Fruit fly (Drosophila melanogaster) whole organism, embryonic: ENCODE data around the gene CG6163.

ENCODE experiments used
- ATbp ChIP-seq: fragments of 200-800 bp; sonication (Bioruptor generic); optimal IDR thresholded peaks from 2 replicates; lab custom pipeline; 2017; ENCODE audit warnings: missing biosample characterization, mild to moderate bottlenecking, missing genetic modification characterization, missing genetic modification reagents
- Asciz ChIP-seq: fragments of 200-800 bp; sonication (Bioruptor generic); optimal IDR thresholded peaks from 2 replicates; lab custom pipeline; 2017; ENCODE audit warnings: missing biosample characterization, mild to moderate bottlenecking, missing genetic modification characterization, missing genetic modification reagents
- Bgb ChIP-seq: fragments of 200-800 bp; sonication (Bioruptor generic); IDR thresholded peaks from 2 replicates; pipeline ENCODE4 v1.3.6; 2022; ENCODE audit warnings: missing biosample characterization, missing genetic modification characterization; ENCODE audit not compliant: partially characterized antibody
- CG12391 ChIP-seq: fragments of 200-800 bp; sonication (Bioruptor generic); optimal IDR thresholded peaks from 3 replicates; lab custom pipeline; 2018; ENCODE audit warnings: missing biosample characterization, mild to moderate bottlenecking, missing genetic modification characterization, moderate library complexity
- CG12744 ChIP-seq: fragments of 200-800 bp; sonication (Bioruptor generic); optimal IDR thresholded peaks from 2 replicates; lab custom pipeline; 2016; ENCODE audit warnings: missing biosample characterization, missing genetic modification characterization
- CG1832 ChIP-seq: fragments of 200-800 bp; sonication (Bioruptor generic); optimal IDR thresholded peaks from 2 replicates; lab custom pipeline; 2017; ENCODE audit warnings: missing biosample characterization, mild to moderate bottlenecking, missing genetic modification characterization, inconsistent platforms
- CG2129 ChIP-seq: fragments of 200-800 bp; sonication (Bioruptor generic); IDR thresholded peaks from 2 replicates; pipeline ENCODE4 v1.3.6; 2022; ENCODE audit warnings: missing biosample characterization, missing genetic modification characterization; ENCODE audit not compliant: partially characterized antibody
- CG30431 ChIP-seq: fragments of 200-800 bp; sonication (Bioruptor generic); optimal IDR thresholded peaks from 2 replicates; lab custom pipeline; 2017; ENCODE audit warnings: missing biosample characterization, missing genetic modification characterization
- CG31441 ChIP-seq: fragments of 200-800 bp; sonication (Bioruptor generic); IDR thresholded peaks from 2 replicates; pipeline ENCODE4 v1.3.6; 2022; ENCODE audit warnings: missing biosample characterization, missing genetic modification characterization
- CG3163 ChIP-seq: fragments of 200-800 bp; sonication (Bioruptor generic); optimal IDR thresholded peaks from 3 replicates; lab custom pipeline; 2016; ENCODE audit warnings: missing biosample characterization, missing genetic modification characterization
- CG3847 ChIP-seq: fragments of 200-800 bp; sonication (Bioruptor generic); IDR thresholded peaks from 2 replicates; pipeline ENCODE4 v1.3.6; 2022; ENCODE audit warnings: missing biosample characterization, missing genetic modification characterization
- CG4424 ChIP-seq: fragments of 200-800 bp; sonication (Bioruptor generic); optimal IDR thresholded peaks from 3 replicates; lab custom pipeline; 2016; ENCODE audit warnings: missing biosample characterization, missing genetic modification characterization
- CG4820 ChIP-seq: fragments of 200-800 bp; sonication (Bioruptor generic); optimal IDR thresholded peaks from 3 replicates; lab custom pipeline; 2016; ENCODE audit warnings: missing biosample characterization, missing genetic modification characterization
- CG6254 ChIP-seq: fragments of 200-800 bp; sonication (Bioruptor generic); optimal IDR thresholded peaks from 3 replicates; lab custom pipeline; 2017; ENCODE audit warnings: mild to moderate bottlenecking, missing biosample characterization, missing genetic modification reagents, missing genetic modification characterization
- CG6654 ChIP-seq: fragments of 200-800 bp; sonication (Bioruptor generic); optimal IDR thresholded peaks from 2 replicates; lab custom pipeline; 2017; ENCODE audit warnings: missing biosample characterization, mild to moderate bottlenecking, missing genetic modification characterization
- CG7839 ChIP-seq: fragments of 200-800 bp; sonication (Bioruptor generic); optimal IDR thresholded peaks from 3 replicates; lab custom pipeline; 2018; ENCODE audit warnings: missing biosample characterization, mild to moderate bottlenecking, missing genetic modification characterization, moderate library complexity
- CG7928 ChIP-seq: fragments of 200-800 bp; sonication (Bioruptor generic); optimal IDR thresholded peaks from 2 replicates; lab custom pipeline; 2017; ENCODE audit warnings: missing biosample characterization, mild to moderate bottlenecking, missing genetic modification characterization
- CoRest ChIP-seq: fragments of 200-800 bp; sonication (Bioruptor generic); optimal IDR thresholded peaks from 3 replicates; lab custom pipeline; 2018; ENCODE audit warnings: missing biosample characterization, mild to moderate bottlenecking, missing genetic modification characterization, moderate library complexity
- Ets97D ChIP-seq: fragments of 200-800 bp; sonication (Bioruptor generic); optimal IDR thresholded peaks from 3 replicates; lab custom pipeline; 2016; ENCODE audit warnings: missing biosample characterization, missing genetic modification characterization
- HLH54F ChIP-seq: fragments of 200-800 bp; sonication (Bioruptor generic); optimal IDR thresholded peaks from 3 replicates; lab custom pipeline; 2016; ENCODE audit warnings: missing biosample characterization, missing genetic modification characterization
- Hand ChIP-seq: fragments of 200-800 bp; sonication (Bioruptor generic); optimal IDR thresholded peaks from 2 replicates; lab custom pipeline; 2017; ENCODE audit warnings: mild to moderate bottlenecking, missing biosample characterization, missing genetic modification reagents, missing genetic modification characterization
- Hr78 ChIP-seq, 2 experiments: fragments of 200-800 bp in 1 of 2; fragments of >200 bp in 1 of 2; sonication (Bioruptor generic) in 1 of 2; optimal IDR thresholded peaks; 2 replicates each; lab custom pipeline; 2017 to 2019; ENCODE audit warnings: missing biosample characterization in 2 of 2, missing genetic modification characterization in 2 of 2, mild to moderate bottlenecking in 1 of 2, moderate library complexity in 1 of 2
- Meics ChIP-seq: fragments of 200-800 bp; sonication (Bioruptor generic); optimal IDR thresholded peaks from 2 replicates; lab custom pipeline; 2017; ENCODE audit warnings: missing biosample characterization, mild to moderate bottlenecking, missing genetic modification characterization
- NfI ChIP-seq: fragments of 200-800 bp; sonication (Bioruptor generic); optimal IDR thresholded peaks from 3 replicates; lab custom pipeline; 2018; ENCODE audit warnings: missing biosample characterization, mild to moderate bottlenecking, missing genetic modification characterization, moderate library complexity
- Pdp1 ChIP-seq, 2 experiments: fragments of 200-800 bp; sonication (Bioruptor generic); optimal IDR thresholded peaks; 3 replicates each; lab custom pipeline; 2016; ENCODE audit warnings: missing biosample characterization in 2 of 2, missing genetic modification characterization in 2 of 2, mild to moderate bottlenecking in 1 of 2, moderate library complexity in 1 of 2
- Ravus ChIP-seq: fragments of 200-800 bp; sonication (Bioruptor generic); IDR thresholded peaks from 2 replicates; pipeline ENCODE4 v1.3.6; 2022; ENCODE audit warnings: missing biosample characterization, missing genetic modification characterization
- Stat92E ChIP-seq, 3 experiments: fragments of >200 bp in 2 of 3; fragments of 200-800 bp in 1 of 3; sonication (Bioruptor generic) in 1 of 3; optimal IDR thresholded peaks; 2 replicates each; lab custom pipeline; 2017 to 2019; ENCODE audit warnings: missing biosample characterization in 3 of 3, missing genetic modification characterization in 3 of 3, mild to moderate bottlenecking in 1 of 3, moderate library complexity in 1 of 3
- Tbp ChIP-seq: fragments of >200 bp; optimal IDR thresholded peaks from 2 replicates; lab custom pipeline; 2018; ENCODE audit warnings: missing biosample characterization, missing genetic modification characterization
- abd-A ChIP-seq: fragments of 200-800 bp; sonication (Bioruptor generic); optimal IDR thresholded peaks from 3 replicates; lab custom pipeline; 2019; ENCODE audit warnings: missing biosample characterization, mild to moderate bottlenecking, missing genetic modification characterization, moderate library complexity
- ato ChIP-seq: fragments of 200-800 bp; sonication (Bioruptor generic); IDR thresholded peaks from 2 replicates; pipeline ENCODE4 v1.3.6; 2022; ENCODE audit warnings: missing biosample characterization, missing genetic modification characterization; ENCODE audit not compliant: partially characterized antibody
- crc ChIP-seq: fragments of 200-800 bp; sonication (Bioruptor generic); optimal IDR thresholded peaks from 2 replicates; lab custom pipeline; 2016; ENCODE audit warnings: missing biosample characterization, missing genetic modification characterization
- crol ChIP-seq: fragments of 200-800 bp; sonication (Bioruptor generic); IDR thresholded peaks from 2 replicates; pipeline ENCODE4 v1.3.6; 2022; ENCODE audit warnings: missing biosample characterization, missing genetic modification characterization
- dimm ChIP-seq: fragments of 200-800 bp; sonication (Bioruptor generic); IDR thresholded peaks from 2 replicates; pipeline ENCODE4 v1.3.6; 2022; ENCODE audit warnings: missing biosample characterization, missing genetic modification characterization
- dm ChIP-seq: fragments of 200-800 bp; sonication (Bioruptor generic); optimal IDR thresholded peaks from 3 replicates; lab custom pipeline; 2016; ENCODE audit warnings: missing biosample characterization, missing genetic modification characterization
- dmrt99B ChIP-seq: fragments of 200-800 bp; sonication (Bioruptor generic); optimal IDR thresholded peaks from 2 replicates; lab custom pipeline; 2018; ENCODE audit warnings: missing biosample characterization, mild to moderate bottlenecking, missing genetic modification characterization, moderate library complexity
- dysf ChIP-seq: fragments of 200-800 bp; sonication (Bioruptor generic); IDR thresholded peaks from 3 replicates; pipeline ENCODE4 v1.3.6; 2022; ENCODE audit warnings: missing biosample characterization, missing genetic modification characterization
- en ChIP-seq: fragments of 200-800 bp; sonication (Bioruptor generic); optimal IDR thresholded peaks from 2 replicates; lab custom pipeline; 2016; ENCODE audit warnings: missing biosample characterization, missing genetic modification characterization
- ewg ChIP-seq: fragments of 200-800 bp; sonication (Bioruptor generic); optimal IDR thresholded peaks from 3 replicates; lab custom pipeline; 2017; ENCODE audit warnings: mild to moderate bottlenecking, missing biosample characterization, missing genetic modification reagents, missing genetic modification characterization
- fd102C ChIP-seq: fragments of 200-800 bp; sonication (Bioruptor generic); optimal IDR thresholded peaks from 2 replicates; lab custom pipeline; 2018; ENCODE audit warnings: missing biosample characterization, mild to moderate bottlenecking, missing genetic modification characterization, moderate library complexity
- fru ChIP-seq: fragments of >200 bp; optimal IDR thresholded peaks from 2 replicates; lab custom pipeline; 2017
- gro ChIP-seq: fragments of 200-800 bp; sonication (Bioruptor generic); optimal IDR thresholded peaks from 2 replicates; lab custom pipeline; 2016; ENCODE audit warnings: missing biosample characterization, missing genetic modification characterization
- h ChIP-seq: fragments of >200 bp; optimal IDR thresholded peaks from 2 replicates; lab custom pipeline; 2017
- lab ChIP-seq: fragments of 200-800 bp; sonication (Bioruptor generic); optimal IDR thresholded peaks from 3 replicates; lab custom pipeline; 2017; ENCODE audit warnings: missing biosample characterization, missing genetic modification characterization, mild to moderate bottlenecking, moderate library complexity, missing genetic modification reagents
- repo ChIP-seq: fragments of 200-800 bp; sonication (Bioruptor generic); optimal IDR thresholded peaks from 2 replicates; lab custom pipeline; 2016; ENCODE audit warnings: missing biosample characterization, missing genetic modification characterization
- sens ChIP-seq: fragments of 200-800 bp; sonication (Bioruptor generic); peaks from one replicate; lab custom pipeline; 2016; ENCODE audit warnings: missing biosample characterization, missing genetic modification characterization
- wdn ChIP-seq: fragments of 200-800 bp; sonication (Bioruptor generic); IDR thresholded peaks from 2 replicates; pipeline ENCODE4 v1.3.6; 2022; ENCODE audit warnings: missing biosample characterization, missing genetic modification characterization
- wek ChIP-seq: fragments of 200-800 bp; sonication (Bioruptor generic); optimal IDR thresholded peaks from 3 replicates; lab custom pipeline; 2018; ENCODE audit warnings: missing biosample characterization, mild to moderate bottlenecking, missing genetic modification characterization, moderate library complexity

The CG6163 gene

dm6 chr3L:11328015-11328680 lies 36.5 kb downstream of the CG6163 start (continued):
- TF ChIP-seq dmrt99B (tag; lab: Kevin White, UChicago): peak; percentile 57
- no peak for TF ChIP-seq wdn (GFP tag; lab: Robert Waterston, UW)
- no peak for TF ChIP-seq crc (GFP tag; lab: Kevin White, UChicago)
- no peak for TF ChIP-seq gro (GFP tag; lab: Kevin White, UChicago)
- peak; percentile 74 for TF ChIP-seq crol (GFP tag; lab: Robert Waterston, UW)
- TF ChIP-seq HLH54F (GFP tag; lab: Kevin White, UChicago): no peak
- TF ChIP-seq en (GFP tag; lab: Kevin White, UChicago): no peak
- TF ChIP-seq Hand: no peak
- TF ChIP-seq CG6254 (GFP tag; lab: Kevin White, UChicago): peak; percentile 37
- no peak for TF ChIP-seq CG1832 (GFP tag; lab: Kevin White, UChicago)
- TF ChIP-seq CG3163 (GFP tag; lab: Kevin White, UChicago): no peak
- TF ChIP-seq Tbp (GFP tag; lab: Kevin White, UChicago): no peak
- no peak for TF ChIP-seq dm
- TF ChIP-seq CG31441 (GFP tag; lab: Robert Waterston, UW): 0 out of 2 replicates have a peak, but pooled peaks have one; percentile 11
- TF ChIP-seq abd-A (tag; lab: Kevin White, UChicago): peak; percentile 94
- TF ChIP-seq, all 482 proteins: peak for 122

DNA sequence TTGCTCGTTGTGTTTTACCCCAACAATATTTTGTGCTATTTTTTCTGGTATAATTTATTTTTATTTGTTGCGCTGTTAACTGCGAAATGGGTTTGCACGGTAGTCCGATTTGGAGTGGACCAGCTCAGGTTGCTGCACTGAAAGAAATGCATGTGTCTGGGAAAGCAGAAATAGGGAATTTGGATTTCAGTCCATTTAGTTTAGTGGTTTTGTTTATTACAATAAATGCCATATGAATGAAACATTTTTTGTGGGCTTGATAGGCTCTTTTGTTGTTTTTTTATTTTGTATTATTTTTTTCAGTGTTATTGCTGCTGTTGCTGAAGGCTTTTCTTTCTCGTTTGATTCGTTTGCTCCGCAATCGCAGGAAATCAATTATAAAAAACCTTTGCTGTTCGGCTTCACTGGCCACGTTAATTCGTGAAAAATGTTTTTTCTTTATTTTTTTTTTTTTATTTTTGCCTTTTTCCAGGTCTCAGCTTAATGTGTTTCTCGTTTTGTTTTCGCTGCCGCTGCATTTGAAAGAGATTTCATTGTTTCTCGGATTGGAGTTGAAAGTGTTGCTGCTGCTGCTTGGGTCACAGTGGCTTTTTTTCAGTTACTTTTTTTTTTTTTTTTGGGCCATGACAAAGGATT lies 38.9 kb downstream of the CG6163 start:
- TF ChIP-seq Pdp1 (GFP tag; optimal IDR thresholded peaks at IDR 0.05; lab: Kevin White, UChicago): peak; percentile 70 to 76
- peak; percentile 24 for TF ChIP-seq wek (GFP tag; lab: Kevin White, UChicago)
- TF ChIP-seq CG3847 (GFP tag; lab: Robert Waterston, UW): peak; percentile 57
- no peak for TF ChIP-seq Bgb (GFP tag; lab: Robert Waterston, UW)
- TF ChIP-seq CG12391: peak; percentile 77
- no peak for TF ChIP-seq CG2129 (GFP tag; lab: Robert Waterston, UW)
- no peak for TF ChIP-seq Stat92E (GFP tag; optimal IDR thresholded peaks at IDR 0.05; lab: Kevin White, UChicago)
- peak; percentile 54 for TF ChIP-seq dimm (GFP tag; lab: Robert Waterston, UW)
- TF ChIP-seq Hr78 (GFP tag; optimal IDR thresholded peaks at IDR 0.05; lab: Kevin White, UChicago): no peak
- peak; percentile 45 for TF ChIP-seq Meics (GFP tag; lab: Kevin White, UChicago)
- TF ChIP-seq CG4424 (GFP tag; lab: Kevin White, UChicago): peak; percentile 86
- TF ChIP-seq Asciz (GFP tag; lab: Kevin White, UChicago): peak; percentile 72
- TF ChIP-seq ATbp (GFP tag; lab: Kevin White, UChicago): peak; percentile 49
- no peak for TF ChIP-seq CG7928 (GFP tag; lab: Kevin White, UChicago)
- peak; percentile 52 for TF ChIP-seq HLH54F (GFP tag; lab: Kevin White, UChicago)
- no peak for TF ChIP-seq fd102C
- TF ChIP-seq CG6654: peak; percentile 11
- TF ChIP-seq sens: peak; percentile 97
- TF ChIP-seq NfI (GFP tag; lab: Kevin White, UChicago): peak; percentile 31
- peak; percentile 81 for TF ChIP-seq CG6254 (GFP tag; lab: Kevin White, UChicago)
- TF ChIP-seq repo (GFP tag; lab: Kevin White, UChicago): peak; percentile 51
- TF ChIP-seq CG7839: peak; percentile 82
- TF ChIP-seq dysf (GFP tag; lab: Robert Waterston, UW): peak; percentile 79
- no peak for TF ChIP-seq ato (GFP tag; lab: Robert Waterston, UW)
- TF ChIP-seq fru (lab: Kevin White, UChicago): no peak
- TF ChIP-seq CG4820: peak; percentile 85
- TF ChIP-seq CG12744 (GFP tag; lab: Kevin White, UChicago): peak; percentile 64
- TF ChIP-seq h (lab: Kevin White, UChicago): no peak
- TF ChIP-seq lab: peak; percentile 76
- TF ChIP-seq ewg (GFP tag; lab: Kevin White, UChicago): peak; percentile 59
- TF ChIP-seq Ravus (GFP tag; lab: Robert Waterston, UW): peak; percentile 19; the same call in 1 of the 2 replicates
- TF ChIP-seq Ets97D: peak; percentile 33
- TF ChIP-seq CoRest (tag; lab: Kevin White, UChicago): peak; percentile 73
- peak; percentile 74 for TF ChIP-seq CG30431 (GFP tag; lab: Kevin White, UChicago)
